Fruit fly (Drosophila melanogaster) whole organism, embryonic: ENCODE results near the gene Gnf1.
A peak's percentile ranks its signal among the peaks of the same experiment; 100 is the strongest.

Experiments used
- CG12155 ChIP-seq: fragments of 200-800 bp; sonication (Bioruptor generic); optimal IDR thresholded peaks from 3 replicates; lab custom pipeline; 2016; ENCODE audit warnings: missing biosample characterization, missing genetic modification characterization
- CG13624 ChIP-seq: fragments of 200-800 bp; sonication (Bioruptor generic); optimal IDR thresholded peaks from 2 replicates; lab custom pipeline; 2016; ENCODE audit warnings: missing biosample characterization, missing genetic modification characterization
- CG15514 ChIP-seq: fragments of 200-800 bp; sonication (Bioruptor generic); optimal IDR thresholded peaks from 3 replicates; lab custom pipeline; 2017; ENCODE audit warnings: missing biosample characterization, missing genetic modification characterization, mild to moderate bottlenecking, moderate library complexity, missing genetic modification reagents
- CG1603 ChIP-seq: fragments of 200-800 bp; sonication (Bioruptor generic); optimal IDR thresholded peaks from 2 replicates; lab custom pipeline; 2019; ENCODE audit warnings: missing biosample characterization, mild to moderate bottlenecking, missing genetic modification characterization, moderate library complexity
- CG17568 ChIP-seq: fragments of 200-800 bp; sonication (Bioruptor generic); optimal IDR thresholded peaks from 2 replicates; lab custom pipeline; 2018; ENCODE audit warnings: missing biosample characterization, mild to moderate bottlenecking, missing genetic modification characterization, moderate library complexity
- CG18011 ChIP-seq: fragments of 200-800 bp; sonication (Bioruptor generic); optimal IDR thresholded peaks from 2 replicates; lab custom pipeline; 2017; ENCODE audit warnings: missing biosample characterization, missing genetic modification characterization, mild to moderate bottlenecking, moderate library complexity, missing genotype
- CG1832 ChIP-seq: fragments of 200-800 bp; sonication (Bioruptor generic); optimal IDR thresholded peaks from 2 replicates; lab custom pipeline; 2017; ENCODE audit warnings: missing biosample characterization, mild to moderate bottlenecking, missing genetic modification characterization, inconsistent platforms
- CG4328 ChIP-seq: fragments of 200-800 bp; sonication (Bioruptor generic); optimal IDR thresholded peaks from 3 replicates; lab custom pipeline; 2017; ENCODE audit warnings: missing biosample characterization, missing genetic modification reagents, missing genetic modification characterization
- CG7745 ChIP-seq: fragments of 200-800 bp; sonication (Bioruptor generic); optimal IDR thresholded peaks from 2 replicates; lab custom pipeline; 2018; ENCODE audit warnings: missing biosample characterization, mild to moderate bottlenecking, missing genetic modification characterization, moderate library complexity
- CG7987 ChIP-seq: fragments of 200-800 bp; sonication (Bioruptor generic); optimal IDR thresholded peaks from 2 replicates; lab custom pipeline; 2018; ENCODE audit warnings: missing biosample characterization, mild to moderate bottlenecking, missing genetic modification characterization, moderate library complexity
- CG9437 ChIP-seq: fragments of 200-800 bp; sonication (Bioruptor generic); optimal IDR thresholded peaks from 2 replicates; lab custom pipeline; 2018; ENCODE audit warnings: missing biosample characterization, mild to moderate bottlenecking, missing genetic modification characterization
- Deaf1 ChIP-seq: fragments of 200-800 bp; optimal IDR thresholded peaks from 3 replicates; lab custom pipeline; 2019; ENCODE audit warnings: missing biosample characterization, mild to moderate bottlenecking, missing genetic modification characterization, moderate library complexity
- Eip74EF ChIP-seq, 2 experiments: fragments of 200-800 bp in 1 of 2; fragments of >200 bp in 1 of 2; sonication (Bioruptor generic) in 1 of 2; optimal IDR thresholded peaks; 2 replicates each; lab custom pipeline; 2017 to 2019; ENCODE audit warnings: missing biosample characterization in 2 of 2, missing genetic modification characterization in 2 of 2, mild to moderate bottlenecking in 1 of 2, moderate library complexity in 1 of 2
- Elba2 ChIP-seq: fragments of 200-800 bp; sonication (Bioruptor generic); optimal IDR thresholded peaks from 3 replicates; lab custom pipeline; 2016; ENCODE audit warnings: missing biosample characterization, missing genetic modification characterization
- Gsc ChIP-seq: fragments of 200-800 bp; sonication (Bioruptor generic); IDR thresholded peaks from 2 replicates; pipeline ENCODE4 v1.3.6; 2022; ENCODE audit warnings: missing biosample characterization, missing genetic modification characterization
- Hand ChIP-seq: fragments of 200-800 bp; sonication (Bioruptor generic); optimal IDR thresholded peaks from 2 replicates; lab custom pipeline; 2017; ENCODE audit warnings: mild to moderate bottlenecking, missing biosample characterization, missing genetic modification reagents, missing genetic modification characterization
- Hsf ChIP-seq: fragments of 200-800 bp; sonication (Bioruptor generic); optimal IDR thresholded peaks from 3 replicates; lab custom pipeline; 2016; ENCODE audit warnings: missing biosample characterization, missing genetic modification characterization
- MESR4 ChIP-seq: fragments of 200-800 bp; sonication (Bioruptor generic); optimal IDR thresholded peaks from 2 replicates; lab custom pipeline; 2018; ENCODE audit warnings: missing biosample characterization, mild to moderate bottlenecking, missing genetic modification characterization, moderate library complexity
- MTF-1 ChIP-seq: fragments of 200-800 bp; sonication (Bioruptor generic); optimal IDR thresholded peaks from 2 replicates; lab custom pipeline; 2018; ENCODE audit warnings: missing biosample characterization, mild to moderate bottlenecking, missing genetic modification characterization, borderline replicate concordance
- Med ChIP-seq: fragments of 200-800 bp; sonication (Bioruptor generic); peaks from one replicate; lab custom pipeline; 2016; ENCODE audit warnings: missing biosample characterization, missing genetic modification characterization, mild to moderate bottlenecking, inconsistent platforms, moderate library complexity
- Myb ChIP-seq: fragments of 200-800 bp; sonication (Bioruptor generic); optimal IDR thresholded peaks from 2 replicates; lab custom pipeline; 2016; ENCODE audit warnings: missing biosample characterization, missing genetic modification characterization
- NC2α ChIP-seq: fragments of 200-800 bp; sonication (Bioruptor generic); optimal IDR thresholded peaks from 2 replicates; lab custom pipeline; 2016; ENCODE audit warnings: missing biosample characterization, missing genetic modification characterization
- Sin3A ChIP-seq: fragments of >200 bp; optimal IDR thresholded peaks from 2 replicates; lab custom pipeline; 2018
- YL-1 ChIP-seq: fragments of 200-800 bp; sonication (Bioruptor generic); optimal IDR thresholded peaks from 3 replicates; lab custom pipeline; 2017; ENCODE audit warnings: missing biosample characterization, mild to moderate bottlenecking, missing genetic modification characterization
- bab2 ChIP-seq: fragments of 200-800 bp; sonication (Bioruptor generic); optimal IDR thresholded peaks from 2 replicates; lab custom pipeline; 2016; ENCODE audit warnings: missing biosample characterization, missing genetic modification characterization
- cad ChIP-seq: fragments of >200 bp; optimal IDR thresholded peaks from 2 replicates; lab custom pipeline; 2017; ENCODE audit warnings: missing biosample characterization, missing genetic modification characterization
- cg ChIP-seq: fragments of 200-800 bp; sonication (Bioruptor generic); optimal IDR thresholded peaks from 3 replicates; lab custom pipeline; 2019; ENCODE audit warnings: missing biosample characterization, mild to moderate bottlenecking, missing genetic modification characterization, moderate library complexity
- dmrt99B ChIP-seq: fragments of 200-800 bp; sonication (Bioruptor generic); optimal IDR thresholded peaks from 2 replicates; lab custom pipeline; 2018; ENCODE audit warnings: missing biosample characterization, mild to moderate bottlenecking, missing genetic modification characterization, moderate library complexity
- en ChIP-seq: fragments of 200-800 bp; sonication (Bioruptor generic); optimal IDR thresholded peaks from 2 replicates; lab custom pipeline; 2016; ENCODE audit warnings: missing biosample characterization, missing genetic modification characterization
- eve ChIP-seq, 2 experiments: fragments of >200 bp; optimal IDR thresholded peaks; 2 replicates each; lab custom pipeline; 2017; ENCODE audit warnings: missing biosample characterization in 2 of 2, missing genetic modification characterization in 2 of 2
- gce ChIP-seq: fragments of 200-800 bp; sonication (Bioruptor generic); IDR thresholded peaks from 3 replicates; pipeline ENCODE4 v1.3.6; 2022; ENCODE audit warnings: missing biosample characterization, missing genetic modification characterization
- grn ChIP-seq: fragments of 200-800 bp; sonication (Bioruptor generic); optimal IDR thresholded peaks from 3 replicates; lab custom pipeline; 2017; ENCODE audit warnings: missing biosample characterization, missing genetic modification characterization
- gsb ChIP-seq: fragments of 200-800 bp; sonication (Bioruptor generic); IDR thresholded peaks from 2 replicates; pipeline ENCODE4 v1.3.6; 2022; ENCODE audit warnings: missing biosample characterization, missing genetic modification characterization
- ham ChIP-seq: fragments of 200-800 bp; sonication (Bioruptor generic); IDR thresholded peaks from 2 replicates; pipeline ENCODE4 v1.3.6; 2022; ENCODE audit warnings: missing biosample characterization, missing genetic modification characterization
- inv ChIP-seq: fragments of 200-800 bp; sonication (Bioruptor generic); IDR thresholded peaks from 2 replicates; pipeline ENCODE4 v1.3.6; 2022; ENCODE audit warnings: missing biosample characterization, missing genetic modification characterization; ENCODE audit not compliant: partially characterized antibody
- nerfin-1 ChIP-seq: fragments of 200-800 bp; sonication (Bioruptor generic); optimal IDR thresholded peaks from 3 replicates; lab custom pipeline; 2019; ENCODE audit warnings: missing biosample characterization, mild to moderate bottlenecking, missing genetic modification characterization, moderate library complexity
- odd ChIP-seq: fragments of 200-800 bp; sonication (Bioruptor generic); optimal IDR thresholded peaks from 2 replicates; lab custom pipeline; 2017; ENCODE audit warnings: missing biosample characterization, mild to moderate bottlenecking, missing genetic modification characterization
- pfk ChIP-seq: fragments of 200-800 bp; sonication (Bioruptor generic); optimal IDR thresholded peaks from 2 replicates; lab custom pipeline; 2018; ENCODE audit warnings: missing biosample characterization, mild to moderate bottlenecking, missing genetic modification characterization, moderate library complexity
- sd ChIP-seq: fragments of 200-800 bp; sonication (Bioruptor generic); optimal IDR thresholded peaks from 3 replicates; lab custom pipeline; 2018; ENCODE audit warnings: missing biosample characterization, mild to moderate bottlenecking, missing genetic modification characterization, moderate library complexity
- sens ChIP-seq: fragments of 200-800 bp; sonication (Bioruptor generic); peaks from one replicate; lab custom pipeline; 2016; ENCODE audit warnings: missing biosample characterization, missing genetic modification characterization
- sens-2 ChIP-seq: fragments of 200-800 bp; sonication (Bioruptor generic); IDR thresholded peaks from 2 replicates; pipeline ENCODE4 v1.3.6; 2022; ENCODE audit warnings: missing biosample characterization, missing genetic modification characterization
- sr ChIP-seq: fragments of 200-800 bp; sonication (Bioruptor generic); IDR thresholded peaks from 3 replicates; pipeline ENCODE4 v1.3.6; 2022; ENCODE audit warnings: missing biosample characterization, missing genetic modification characterization
- tgo ChIP-seq: fragments of 200-800 bp; sonication (Bioruptor generic); IDR thresholded peaks from 3 replicates; pipeline ENCODE4 v1.3.6; 2022; ENCODE audit warnings: missing biosample characterization, missing genetic modification characterization
- tll ChIP-seq, 2 experiments: fragments of 200-800 bp in 1 of 2; fragments of >200 bp in 1 of 2; sonication (Bioruptor generic) in 1 of 2; optimal IDR thresholded peaks; 2 replicates each; lab custom pipeline; 2017 to 2019; ENCODE audit warnings: missing biosample characterization in 2 of 2, missing genetic modification characterization in 2 of 2, mild to moderate bottlenecking in 1 of 2, moderate library complexity in 1 of 2
- trem ChIP-seq: fragments of 200-800 bp; optimal IDR thresholded peaks from 3 replicates; lab custom pipeline; 2019; ENCODE audit warnings: missing biosample characterization, mild to moderate bottlenecking, missing genetic modification characterization, moderate library complexity
- trh ChIP-seq: fragments of 200-800 bp; sonication (Bioruptor generic); optimal IDR thresholded peaks from 2 replicates; lab custom pipeline; 2016; ENCODE audit warnings: missing biosample characterization, missing genetic modification characterization
- vfl ChIP-seq: fragments of 200-800 bp; sonication (Bioruptor generic); optimal IDR thresholded peaks from 2 replicates; lab custom pipeline; 2016; ENCODE audit warnings: missing biosample characterization, missing genetic modification characterization
- wdn ChIP-seq: fragments of 200-800 bp; sonication (Bioruptor generic); IDR thresholded peaks from 2 replicates; pipeline ENCODE4 v1.3.6; 2022; ENCODE audit warnings: missing biosample characterization, missing genetic modification characterization
- zen ChIP-seq: fragments of 200-800 bp; sonication (Bioruptor generic); optimal IDR thresholded peaks from 3 replicates; lab custom pipeline; 2018; ENCODE audit warnings: missing biosample characterization, mild to moderate bottlenecking, missing genetic modification characterization, moderate library complexity

Gnf1 gene

DNA sequence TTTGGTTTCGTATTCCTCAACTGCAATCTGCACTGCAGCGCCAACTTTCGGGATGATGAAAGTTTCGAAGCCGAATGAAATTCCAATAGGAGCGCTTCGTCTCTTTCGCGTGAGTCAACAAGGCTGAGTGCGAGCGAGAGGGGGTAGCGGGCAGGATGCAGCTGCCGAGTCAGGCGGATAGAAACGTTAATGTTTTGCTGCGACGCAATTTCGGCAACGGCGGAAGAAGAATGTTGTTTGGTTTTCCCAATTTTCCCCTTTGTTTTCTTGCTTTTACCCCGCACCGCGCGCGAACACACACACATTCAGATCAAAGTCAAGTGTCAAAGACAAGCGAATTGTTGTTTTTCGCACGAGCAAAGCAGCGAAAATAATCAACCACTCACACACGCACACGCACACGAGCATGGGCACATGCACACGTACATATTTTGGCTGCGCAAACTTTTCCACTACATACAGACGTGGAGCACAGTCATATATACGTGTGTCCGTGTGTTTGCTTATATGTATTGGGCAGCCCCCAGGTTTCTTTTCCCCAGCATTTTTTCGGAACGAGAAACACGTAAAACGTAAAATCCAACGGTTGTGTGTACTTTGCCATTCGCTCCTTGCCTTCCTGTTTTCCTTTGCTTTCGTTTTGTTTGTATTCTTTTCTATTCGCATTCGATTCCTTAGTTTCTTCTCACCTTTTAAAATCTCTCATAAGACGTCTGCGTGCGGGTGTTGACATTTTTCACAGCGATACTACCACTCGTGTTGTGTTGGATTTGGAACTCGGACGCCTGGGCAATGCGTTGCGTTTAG is 45.5 kb downstream of the Gnf1 start (continued):
- TF ChIP-seq Med: peak; percentile 63
- no peak for TF ChIP-seq Eip74EF (GFP tag; optimal IDR thresholded peaks at IDR 0.05; lab: Kevin White, UChicago)
- TF ChIP-seq CG13624: peak; percentile 84
- no peak for TF ChIP-seq wdn (GFP tag; lab: Robert Waterston, UW)
- peak; percentile 78 for TF ChIP-seq sd (tag; lab: Kevin White, UChicago)
- no peak for TF ChIP-seq odd
- TF ChIP-seq nerfin-1 (tag; lab: Kevin White, UChicago): peak; percentile 70
- TF ChIP-seq eve (GFP tag; optimal IDR thresholded peaks at IDR 0.05; lab: Kevin White, UChicago): no peak
- TF ChIP-seq MESR4 (GFP tag; lab: Kevin White, UChicago): peak; percentile 95
- TF ChIP-seq Myb (GFP tag; lab: Kevin White, UChicago): no peak
- peak; percentile 98 for TF ChIP-seq cg
- TF ChIP-seq Elba2: peak; percentile 88
- TF ChIP-seq Deaf1 (tag; lab: Kevin White, UChicago): peak; percentile 56

DNA sequence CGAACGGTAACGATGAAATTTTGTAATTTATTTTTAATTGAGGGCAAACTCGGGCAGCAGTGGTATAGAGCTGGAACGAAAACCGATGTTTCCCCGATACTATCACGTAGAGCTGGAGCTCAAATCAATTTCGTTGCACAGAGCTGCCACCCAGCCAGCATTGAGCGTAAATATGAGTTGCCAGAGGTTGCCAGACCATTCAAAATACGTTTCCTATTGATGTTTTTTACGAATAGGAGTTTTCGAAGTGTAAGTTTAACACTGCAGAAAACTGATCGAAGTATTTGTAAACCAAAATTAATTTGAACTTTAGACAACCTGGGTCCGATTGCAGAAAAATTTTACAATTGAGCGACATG is 46.1 kb downstream of the Gnf1 start, which contains the start of gene Ubc6:
Gene Ubc6, minus strand, starts transcription at position 112 of the 359 bp plus-strand sequence.
- TF ChIP-seq tgo (GFP tag; lab: Robert Waterston, UW): no peak
- no peak for TF ChIP-seq trh
- peak; percentile 59 for TF ChIP-seq YL-1 (GFP tag; lab: Kevin White, UChicago)
- no peak for TF ChIP-seq ham (GFP tag; lab: Robert Waterston, UW)
- no peak for TF ChIP-seq pfk (GFP tag; lab: Kevin White, UChicago)
- TF ChIP-seq grn: peak; percentile 65
- TF ChIP-seq CG15514 (GFP tag; lab: Kevin White, UChicago): peak; percentile 88
- peak; percentile 21 for TF ChIP-seq en
- no peak for TF ChIP-seq Gsc (GFP tag; lab: Robert Waterston, UW)
- peak; percentile 6 for TF ChIP-seq cad (GFP tag; lab: Kevin White, UChicago)
- TF ChIP-seq zen (tag; lab: Kevin White, UChicago): peak; percentile 80
- TF ChIP-seq CG7987 (GFP tag; lab: Kevin White, UChicago): peak; percentile 49
- TF ChIP-seq tll (GFP tag; optimal IDR thresholded peaks at IDR 0.05; lab: Kevin White, UChicago): no peak
- no peak for TF ChIP-seq CG1832 (GFP tag; lab: Kevin White, UChicago)
- no peak for TF ChIP-seq CG17568
- peak; percentile 76 for TF ChIP-seq vfl (GFP tag; lab: Kevin White, UChicago)
- TF ChIP-seq CG7745 (tag; lab: Kevin White, UChicago): no peak
- TF ChIP-seq dmrt99B (tag; lab: Kevin White, UChicago): peak; percentile 40
- TF ChIP-seq gsb (GFP tag; lab: Robert Waterston, UW): no peak
- no peak for TF ChIP-seq sr (GFP tag; lab: Robert Waterston, UW)
- TF ChIP-seq Hand (GFP tag; lab: Kevin White, UChicago): no peak
- peak; percentile 79 for TF ChIP-seq CG9437 (GFP tag; lab: Kevin White, UChicago)
- no peak for TF ChIP-seq inv (GFP tag; lab: Robert Waterston, UW)
- peak; percentile 53 for TF ChIP-seq CG4328 (GFP tag; lab: Kevin White, UChicago)
- no peak for TF ChIP-seq sens-2 (GFP tag; lab: Robert Waterston, UW)
- TF ChIP-seq bab2 (GFP tag; lab: Kevin White, UChicago): peak; percentile 79
- TF ChIP-seq Hsf (GFP tag; lab: Kevin White, UChicago): peak; percentile 76
- peak; percentile 88 for TF ChIP-seq Sin3A (lab: Kevin White, UChicago)
- TF ChIP-seq MTF-1: no peak
- no peak for TF ChIP-seq gce
- peak; percentile 12 for TF ChIP-seq CG18011 (GFP tag; lab: Kevin White, UChicago)
- peak; percentile 47 for TF ChIP-seq NC2α (GFP tag; lab: Kevin White, UChicago)
- peak; percentile 68 for TF ChIP-seq CG12155
- peak; percentile 91 for TF ChIP-seq trem (tag; lab: Kevin White, UChicago)
- peak; percentile 94 for TF ChIP-seq CG1603 (tag; lab: Kevin White, UChicago)
- TF ChIP-seq sens (GFP tag; lab: Kevin White, UChicago): peak; percentile 85
